Worm (Caenorhabditis elegans) whole organism, L4/young adult: ENCODE measurements around the gene F38A1.6.

Source experiments
- dao-5 ChIP-seq: sonication (generic microtip); optimal IDR thresholded peaks from 2 replicates; lab custom pipeline; 2016; ENCODE audit warnings: missing genotype, missing genetic modification characterization, moderate library complexity, missing compliant biosample characterization
- him-1 ChIP-seq: sonication (generic microtip); optimal IDR thresholded peaks from 2 replicates; lab custom pipeline; 2016; ENCODE audit warnings: missing genotype, missing genetic modification reagents, missing genetic modification characterization, missing compliant biosample characterization

DNA sequence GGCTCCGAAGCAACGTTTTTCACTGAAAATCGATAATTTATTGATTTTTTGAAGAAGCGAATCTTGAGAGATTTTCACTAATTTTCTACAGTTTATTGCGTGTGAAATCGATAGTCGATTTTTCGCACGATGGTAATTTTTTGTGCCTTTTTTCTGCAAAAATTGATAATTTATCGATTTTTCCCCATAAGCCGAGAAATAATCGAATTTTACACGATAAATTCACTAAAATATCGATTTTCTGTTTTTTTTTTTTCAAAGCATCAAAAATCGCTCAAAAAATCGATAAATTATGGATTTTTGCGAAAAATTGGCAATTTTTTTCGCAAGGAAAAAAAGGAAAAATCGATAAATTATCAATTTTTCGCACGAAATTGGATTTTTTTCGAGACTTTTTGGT, 15.9 kb upstream of the F38A1.6 start:
- no peak for TF ChIP-seq dao-5 (tag; lab: Kevin White, UChicago)
- no peak for TF ChIP-seq him-1
